Worm (Caenorhabditis elegans) whole organism, midembryonic: ENCODE data around the gene C03E10.3.

Source experiments
- cog-1 ChIP-seq: sonication (generic microtip); optimal IDR thresholded peaks from 2 replicates; lab custom pipeline; 2016; ENCODE audit warnings: missing genetic modification characterization, missing compliant biosample characterization
- flt-1 ChIP-seq: fragments of 200-800 bp; sonication (Bioruptor generic); IDR thresholded peaks from 2 replicates; pipeline ENCODE4 v1.3.6; 2022; ENCODE audit warnings: missing genetic modification characterization, missing compliant biosample characterization
- klf-2 ChIP-seq: fragments of 200-800 bp; sonication (Bioruptor generic); conservative IDR thresholded peaks from 2 replicates; pipeline ENCODE4 v1.3.6; 2022; ENCODE audit warnings: missing genetic modification reagents, missing genetic modification characterization, missing compliant biosample characterization
- med-1 ChIP-seq: sonication (generic microtip); optimal IDR thresholded peaks from 2 replicates; lab custom pipeline; 2017; ENCODE audit warnings: missing genetic modification characterization, mild to moderate bottlenecking, missing compliant biosample characterization, antibody characterized with exemption, missing genetic modification reagents; ENCODE audit not compliant: insufficient read depth
- ztf-23 ChIP-seq: fragments of 200-800 bp; sonication (Bioruptor generic); IDR thresholded peaks from 2 replicates; pipeline ENCODE4 v1.3.6; 2022; ENCODE audit warnings: missing genetic modification reagents, missing genetic modification characterization, missing compliant biosample characterization
- ztf-29 ChIP-seq: fragments of 200-800 bp; sonication (Bioruptor generic); IDR thresholded peaks from 2 replicates; pipeline ENCODE4 v1.3.6; 2022; ENCODE audit warnings: missing genetic modification reagents, missing genetic modification characterization, missing compliant biosample characterization

DNA sequence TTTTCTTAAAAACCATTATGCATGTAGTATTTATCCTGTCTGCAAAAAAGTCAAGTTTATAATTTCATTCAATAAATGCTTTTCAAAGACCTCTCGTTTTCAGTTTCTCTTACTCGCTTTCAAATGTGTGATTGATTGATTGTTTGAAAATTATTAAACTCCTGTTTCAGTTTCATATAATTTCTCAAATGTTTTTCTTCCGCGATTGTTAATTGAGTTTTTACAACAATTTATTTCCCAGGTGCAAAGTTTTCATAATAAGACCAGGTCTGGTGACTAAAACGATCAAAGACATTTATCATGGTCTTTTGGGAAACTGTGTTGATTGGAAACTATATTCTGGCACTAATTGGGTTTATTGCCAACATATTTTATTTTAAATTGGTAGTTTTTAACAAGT lies 8.2 kb downstream of the C03E10.3 start, which contains the start of gene T03F7.6:
- TF ChIP-seq ztf-23 (GFP tag; lab: Robert Waterston, UW) (no peak), ztf-29 (GFP tag; lab: Robert Waterston, UW) (no peak), flt-1 (GFP tag; lab: Robert Waterston, UW) (no peak), med-1 (GFP tag; lab: Kevin White, UChicago) (no peak), cog-1 (tag; lab: Kevin White, UChicago) (no peak), klf-2 (GFP tag; lab: Robert Waterston, UW) (no peak)
